Fruit fly (Drosophila melanogaster): ENCODE results near the gene AOX4.

DNA sequence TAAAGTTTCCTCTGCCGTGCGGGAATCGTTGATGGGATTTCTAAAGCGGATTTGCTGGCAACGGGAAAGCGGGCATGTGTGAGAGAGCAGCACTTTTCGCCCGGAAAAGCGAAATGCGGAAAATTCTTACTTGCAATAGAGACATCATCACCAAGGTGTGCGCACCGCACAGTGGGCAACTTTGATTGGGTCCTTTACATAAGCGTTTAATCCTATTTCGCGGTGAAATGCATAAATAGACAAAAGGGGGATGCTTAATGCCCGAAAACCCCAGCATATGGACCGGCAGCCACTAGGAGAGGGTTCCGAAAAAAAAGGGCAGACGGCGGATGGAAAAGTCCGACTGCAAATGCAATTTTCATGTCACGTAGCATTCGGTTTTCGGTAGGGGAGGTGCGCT lies 47.5 kb upstream of the AOX4 start:
- TF ChIP-seq usp (GFP tag; optimal IDR thresholded peaks at IDR 0.05) (no peak), pan (optimal IDR thresholded peaks at IDR 0.05) (no peak), CG8478 (optimal IDR thresholded peaks at IDR 0.05) (no peak), EcR (GFP tag; optimal IDR thresholded peaks at IDR 0.05) (no peak), Dll (optimal IDR thresholded peaks at IDR 0.05) (no peak)

Measured in whole organism.